Worm (Caenorhabditis elegans): ENCODE data around the gene top-3.

The top-3 gene

DNA sequence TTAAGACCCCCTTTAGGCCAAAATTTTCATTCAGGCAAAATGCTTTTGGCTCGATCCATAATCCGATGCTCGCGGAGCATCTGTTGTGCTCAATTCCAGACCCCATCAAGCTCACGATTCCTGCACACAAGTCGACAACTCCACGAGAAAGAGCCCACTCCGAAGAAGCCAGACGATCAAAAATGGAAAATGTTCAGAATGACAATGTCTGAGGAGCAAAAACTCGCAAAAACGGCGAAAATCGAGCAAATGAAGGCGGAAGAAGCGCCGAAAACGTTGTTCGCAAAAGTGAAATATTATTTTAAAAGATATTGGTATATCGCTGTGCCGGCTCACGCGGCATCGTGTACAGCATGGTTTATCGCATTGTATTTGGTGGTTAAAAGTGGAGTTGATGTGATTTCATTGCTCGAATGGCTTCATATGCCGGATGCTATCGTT, 38.3 kb downstream of the top-3 start, which contains the start of gene Y56A3A.22:
Gene Y56A3A.22, plus strand, starts transcription at position 35 of the 441 bp plus-strand sequence.
- TF ChIP-seq T26A5.8 (tag; optimal IDR thresholded peaks at IDR 0.05) (no peak), egl-44 (GFP tag; IDR thresholded peaks at IDR 0.05) (no peak), repo-1 (tag; optimal IDR thresholded peaks at IDR 0.05) (peak; percentile 93), C17E4.6 (GFP tag; IDR thresholded peaks at IDR 0.05) (0 out of 2 replicates have a peak, but pooled peaks have one; percentile 50), hmg-1.2 (GFP tag; IDR thresholded peaks at IDR 0.05) (0 out of 2 replicates have a peak, but pooled peaks have one; percentile 18), tbp1 (GFP tag; optimal IDR thresholded peaks at IDR 0.05) (peak; percentile 28), chd-7 (tag; optimal IDR thresholded peaks at IDR 0.05) (peak; percentile 84), B0336.3 (GFP tag; IDR thresholded peaks at IDR 0.05) (peak; percentile 94), ceh-27 (GFP tag; optimal IDR thresholded peaks at IDR 0.05) (no peak), snpc-3.4 (tag; optimal IDR thresholded peaks at IDR 0.05) (peak; percentile 21), nhr-179 (tag; optimal IDR thresholded peaks at IDR 0.05) (no peak), fkh-3 (tag; optimal IDR thresholded peaks at IDR 0.05) (peak; percentile 38), hsf-1 (GFP tag; IDR thresholded peaks at IDR 0.05) (peak; percentile 74; the same call in 1 of the 2 replicates), tlf-1 (GFP tag; optimal IDR thresholded peaks at IDR 0.05) (peak; percentile 71), mel-28 (tag; optimal IDR thresholded peaks at IDR 0.05; ENCODE audit: borderline replicate concordance) (no peak), madf-6 (GFP tag; IDR thresholded peaks at IDR 0.05) (peak; percentile 50), attf-6 (GFP tag; IDR thresholded peaks at IDR 0.05) (peak; percentile 66), F49E8.2 (tag; optimal IDR thresholded peaks at IDR 0.05; ENCODE audit: insufficient read depth) (peak; percentile 32), snpc-1.3 (tag; optimal IDR thresholded peaks at IDR 0.05; ENCODE audit: insufficient read depth) (peak; percentile 32), nhr-120 (GFP tag; IDR thresholded peaks at IDR 0.05) (0 out of 2 replicates have a peak, but pooled peaks have one; percentile 58), rpc-1 (optimal IDR thresholded peaks at IDR 0.05) (no peak), rpc-1 (tag; optimal IDR thresholded peaks at IDR 0.05) (no peak), lin-54 (GFP tag; optimal IDR thresholded peaks at IDR 0.05) (peak; percentile 8), madf-10 (tag; optimal IDR thresholded peaks at IDR 0.05) (peak; percentile 43), ztf-3 (GFP tag; optimal IDR thresholded peaks at IDR 0.05) (peak; percentile 72), madf-8 (GFP tag; conservative IDR thresholded peaks at IDR 0.05) (no peak), let-607 (tag; optimal IDR thresholded peaks at IDR 0.05) (peak; percentile 24 to 79), athp-1 (tag; optimal IDR thresholded peaks at IDR 0.05) (peak; percentile 81), him-1 (tag; optimal IDR thresholded peaks at IDR 0.05) (no peak), Y53F4B.3 (GFP tag; IDR thresholded peaks at IDR 0.05) (no peak), Y53G8AR.9 (GFP tag; conservative IDR thresholded peaks at IDR 0.05) (peak; percentile 59), hrde-1 (tag; optimal IDR thresholded peaks at IDR 0.05; ENCODE audit: borderline replicate concordance) (peak; percentile 44), ccch-3 (GFP tag; optimal IDR thresholded peaks at IDR 0.05) (no peak), ets-4 (GFP tag; optimal IDR thresholded peaks at IDR 0.05) (no peak), gei-17 (GFP tag; optimal IDR thresholded peaks at IDR 0.05) (peak; percentile 31), cebp-2 (GFP tag; IDR thresholded peaks at IDR 0.05) (0 out of 2 replicates have a peak, but pooled peaks have one; percentile 76), nfyb-1 (GFP tag; IDR thresholded peaks at IDR 0.05) (peak; percentile 87), mxl-1 (tag; optimal IDR thresholded peaks at IDR 0.05) (no peak), F39B2.1 (GFP tag; IDR thresholded peaks at IDR 0.05) (peak; percentile 24; the same call in 1 of the 2 replicates), aptf-2 (GFP tag; conservative IDR thresholded peaks at IDR 0.05) (no peak), aptf-3 (GFP tag; IDR thresholded peaks at IDR 0.05) (peak; percentile 73; the same call in 1 of the 2 replicates), dpff-1 (tag; optimal IDR thresholded peaks at IDR 0.05) (peak; percentile 68), zim-3 (tag; optimal IDR thresholded peaks at IDR 0.05) (peak; percentile 86), F52B5.7 (tag; optimal IDR thresholded peaks at IDR 0.05) (peak; percentile 87), B0261.1 (tag; optimal IDR thresholded peaks at IDR 0.05) (peak; percentile 28), K12H6.12 (tag; optimal IDR thresholded peaks at IDR 0.05) (peak; percentile 35), ztf-22 (GFP tag; optimal IDR thresholded peaks at IDR 0.05) (peak; percentile 22), tbx-9 (tag; optimal IDR thresholded peaks at IDR 0.05; ENCODE audit: borderline replicate concordance) (peak; percentile 56)

Measured in whole organism, young adult.